Worm (Caenorhabditis elegans) whole organism, L1 larva: ENCODE results near the gene sre-26.
A peak's percentile ranks its signal among the peaks of the same experiment; 100 is the strongest.

Experiments
- C16A3.4 ChIP-seq: fragments of 150-350 bp; optimal IDR thresholded peaks from 2 replicates; lab custom pipeline; 2014; ENCODE audit warnings: missing biosample characterization, missing genetic modification characterization
- F16B12.6 ChIP-seq: fragments of 150-350 bp; optimal IDR thresholded peaks from 2 replicates; lab custom pipeline; 2014; ENCODE audit warnings: missing biosample characterization, missing genetic modification characterization
- aly-2 ChIP-seq: fragments of 150-350 bp; optimal IDR thresholded peaks from 2 replicates; lab custom pipeline; 2014; ENCODE audit warnings: missing biosample characterization, missing genetic modification characterization
- ama-1 ChIP-seq: fragments of 150-350 bp; optimal IDR thresholded peaks from 2 replicates; lab custom pipeline; 2014
- ceh-63 ChIP-seq: fragments of 200-800 bp; sonication (Bioruptor generic); optimal IDR thresholded peaks from 2 replicates; lab custom pipeline; 2018; ENCODE audit warnings: mild to moderate bottlenecking, missing genetic modification characterization, missing compliant biosample characterization
- dpl-1 ChIP-seq, 3 experiments: fragments of 150-350 bp in 2 of 3; sonication (generic microtip) in 1 of 3; optimal IDR thresholded peaks; 2 replicates each; lab custom pipeline; 2014 to 2017; ENCODE audit warnings: missing biosample characterization in 3 of 3, missing genetic modification characterization in 3 of 3, missing genetic modification reagents in 3 of 3
- efl-1 ChIP-seq, 4 experiments: fragments of 150-350 bp; optimal IDR thresholded peaks in 3 of 4; peaks in 1 of 4; 1 replicate in 1 of 4; 2 replicates in 3 of 4; lab custom pipeline; 2014; ENCODE audit warnings: missing biosample characterization in 2 of 4, missing genetic modification characterization in 2 of 4, missing genetic modification reagents in 2 of 4
- egl-27 ChIP-seq, 2 experiments: fragments of 150-350 bp in 1 of 2; sonication (generic microtip); optimal IDR thresholded peaks; 3 replicates each; lab custom pipeline; 2017 to 2018; ENCODE audit warnings: missing biosample characterization in 2 of 2, missing genetic modification characterization in 2 of 2, missing genetic modification reagents in 2 of 2
- elt-2 ChIP-seq: sonication (generic microtip); optimal IDR thresholded peaks from 2 replicates; lab custom pipeline; 2016; ENCODE audit warnings: missing genetic modification characterization, mild to moderate bottlenecking, inconsistent platforms, missing compliant biosample characterization, missing genetic modification reagents
- fkh-10 ChIP-seq: sonication (generic microtip); optimal IDR thresholded peaks from 2 replicates; lab custom pipeline; 2017; ENCODE audit warnings: missing biosample characterization, missing genetic modification reagents, missing genetic modification characterization
- fkh-8 ChIP-seq: sonication (generic microtip); optimal IDR thresholded peaks from 2 replicates; lab custom pipeline; 2016; ENCODE audit warnings: mild to moderate bottlenecking, missing genetic modification characterization, missing compliant biosample characterization
- hlh-4 ChIP-seq: sonication (generic microtip); optimal IDR thresholded peaks from 2 replicates; lab custom pipeline; 2016; ENCODE audit warnings: mild to moderate bottlenecking, missing genetic modification characterization, missing compliant biosample characterization
- hpl-2 ChIP-seq: fragments of 150-350 bp; optimal IDR thresholded peaks from 2 replicates; lab custom pipeline; 2014; ENCODE audit warnings: missing biosample characterization, missing genetic modification reagents, missing genetic modification characterization
- jun-1 ChIP-seq: fragments of 150-350 bp; optimal IDR thresholded peaks from 2 replicates; lab custom pipeline; 2014; ENCODE audit warnings: missing biosample characterization, missing genetic modification reagents, missing genetic modification characterization
- lin-39 ChIP-seq: fragments of 150-350 bp; optimal IDR thresholded peaks from 2 replicates; lab custom pipeline; 2014; ENCODE audit warnings: missing biosample characterization, missing genetic modification reagents, missing genetic modification characterization
- lsy-2 ChIP-seq, 2 experiments: fragments of 150-350 bp; optimal IDR thresholded peaks; 2 replicates each; lab custom pipeline; 2014; ENCODE audit warnings: missing biosample characterization in 2 of 2, missing genetic modification characterization in 2 of 2
- nhr-11 ChIP-seq: fragments of 150-350 bp; optimal IDR thresholded peaks from 2 replicates; lab custom pipeline; 2014; ENCODE audit warnings: missing biosample characterization, missing genetic modification characterization
- nhr-19 ChIP-seq: fragments of 200-800 bp; sonication (Bioruptor generic); conservative IDR thresholded peaks from 2 replicates; pipeline ENCODE4 v1.3.6; 2022; ENCODE audit warnings: missing genetic modification characterization, missing compliant biosample characterization
- nhr-237 ChIP-seq: fragments of 150-350 bp; optimal IDR thresholded peaks from 2 replicates; lab custom pipeline; 2014; ENCODE audit warnings: missing biosample characterization, missing genetic modification characterization
- nhr-28 ChIP-seq: fragments of 150-350 bp; optimal IDR thresholded peaks from 2 replicates; lab custom pipeline; 2014; ENCODE audit warnings: missing biosample characterization, missing genetic modification characterization
- nhr-71 ChIP-seq: sonication (generic microtip); optimal IDR thresholded peaks from 2 replicates; lab custom pipeline; 2016; ENCODE audit warnings: mild to moderate bottlenecking, missing genetic modification characterization, moderate library complexity, missing compliant biosample characterization
- nhr-77 ChIP-seq: fragments of 150-350 bp; optimal IDR thresholded peaks from 2 replicates; lab custom pipeline; 2014; ENCODE audit warnings: missing biosample characterization, missing genetic modification characterization
- nhr-84 ChIP-seq: sonication (generic microtip); optimal IDR thresholded peaks from 2 replicates; lab custom pipeline; 2017; ENCODE audit warnings: missing biosample characterization, missing genetic modification characterization
- nhr-85 ChIP-seq: sonication (generic microtip); peaks from one replicate; lab custom pipeline; 2016; ENCODE audit warnings: missing genetic modification characterization, inconsistent platforms, missing compliant biosample characterization
- pax-3 ChIP-seq: fragments of 200-800 bp; sonication (Bioruptor generic); optimal IDR thresholded peaks from 2 replicates; lab custom pipeline; 2018; ENCODE audit warnings: mild to moderate bottlenecking, missing genetic modification characterization, moderate library complexity, missing compliant biosample characterization
- rnt-1 ChIP-seq: sonication (generic microtip); optimal IDR thresholded peaks from 2 replicates; lab custom pipeline; 2016; ENCODE audit warnings: mild to moderate bottlenecking, missing genetic modification characterization, moderate library complexity, missing compliant biosample characterization
- snpc-4 ChIP-seq: fragments of 150-350 bp; optimal IDR thresholded peaks from 2 replicates; lab custom pipeline; 2014; ENCODE audit warnings: missing biosample characterization, missing genetic modification characterization
- sox-4 ChIP-seq: sonication (generic microtip); optimal IDR thresholded peaks from 2 replicates; lab custom pipeline; 2016; ENCODE audit warnings: missing genetic modification characterization, missing compliant biosample characterization
- swsn-7 ChIP-seq: sonication (generic microtip); optimal IDR thresholded peaks from 2 replicates; lab custom pipeline; 2016; ENCODE audit warnings: missing genetic modification characterization, missing compliant biosample characterization
- vab-15 ChIP-seq: sonication (generic microtip); optimal IDR thresholded peaks from 2 replicates; lab custom pipeline; 2017; ENCODE audit warnings: missing genotype, mild to moderate bottlenecking, missing genetic modification characterization, missing compliant biosample characterization
- zip-4 ChIP-seq: fragments of 200-800 bp; sonication (Bioruptor generic); optimal IDR thresholded peaks from 2 replicates; lab custom pipeline; 2018; ENCODE audit warnings: mild to moderate bottlenecking, missing genetic modification characterization, moderate library complexity, missing compliant biosample characterization
- ztf-11 ChIP-seq, 2 experiments: sonication (generic microtip); optimal IDR thresholded peaks; 2 replicates each; lab custom pipeline; 2016 to 2017; ENCODE audit warnings: missing genetic modification characterization in 2 of 2, missing biosample characterization in 1 of 2, missing compliant biosample characterization in 1 of 2
- ztf-4 ChIP-seq: fragments of 150-350 bp; optimal IDR thresholded peaks from 2 replicates; lab custom pipeline; 2014; ENCODE audit warnings: missing biosample characterization, missing genetic modification characterization

The sre-26 gene

ce11 chrII:12406394-12406793 lies 14.0 kb downstream of the sre-26 start, which contains the start of gene sre-30:
Gene sre-30 (minus strand): TSS chrII:12406494.
- TF ChIP-seq dpl-1 (GFP tag; optimal IDR thresholded peaks at IDR 0.05; lab: Kevin White, UChicago) (no peak), efl-1 (optimal IDR thresholded peaks at IDR 0.05; lab: Kevin White, UChicago) (no peak), efl-1 (GFP tag; optimal IDR thresholded peaks at IDR 0.05 in 1 of 2; lab: Kevin White, UChicago) (peak in 1 of 2 experiments; percentile 55)

- TF ChIP-seq nhr-11 (tag; lab: Kevin White, UChicago) (no peak), egl-27 (tag; optimal IDR thresholded peaks at IDR 0.05; lab: Kevin White, UChicago) (no peak), hpl-2 (GFP tag; lab: Kevin White, UChicago) (no peak), jun-1 (tag; lab: Kevin White, UChicago) (no peak), lsy-2 (tag; optimal IDR thresholded peaks at IDR 0.05; lab: Kevin White, UChicago) (no peak), F16B12.6 (no peak), ztf-4 (tag; lab: Kevin White, UChicago) (no peak), nhr-84 (tag; lab: Kevin White, UChicago) (no peak), swsn-7 (tag; lab: Kevin White, UChicago) (no peak), nhr-19 (GFP tag; lab: Robert Waterston, UW) (no peak), nhr-71 (no peak), nhr-85 (tag; lab: Kevin White, UChicago) (no peak), fkh-8 (tag; lab: Kevin White, UChicago) (no peak), nhr-237 (tag; lab: Kevin White, UChicago) (no peak), hlh-4 (tag; lab: Kevin White, UChicago) (no peak), vab-15 (no peak), lin-39 (no peak), aly-2 (tag; lab: Kevin White, UChicago) (no peak)
Measured at ce11 chrII:12401791-12402190, 18.6 kb downstream of the sre-26 start, which contains the start of gene sre-29. Gene sre-29 (minus strand): TSS chrII:12401891.

ce11 chrII:12397656-12398055 lies 22.7 kb downstream of the sre-26 start, which contains the start of gene F57G9.7:
Gene F57G9.7 (minus strand): TSS chrII:12397756.
- TF ChIP-seq ceh-63, result no peak
- no peak for TF ChIP-seq ama-1
- peak; percentile 16 for TF ChIP-seq pax-3 (tag; lab: Kevin White, UChicago)
- TF ChIP-seq, all 84 proteins: peak for 1

ce11 chrII:12394138-12394537 lies 26.2 kb downstream of the sre-26 start:
- TF ChIP-seq zip-4 (GFP tag; lab: Kevin White, UChicago) (no peak), nhr-28 (tag; lab: Kevin White, UChicago) (no peak)
- TF ChIP-seq, all 84 proteins: peak for 0

ce11 chrII:12393690-12394089 lies 26.7 kb downstream of the sre-26 start, which contains the start of gene Y57A10B.7:
Gene Y57A10B.7 (minus strand): TSS chrII:12393790.
- no peak for TF ChIP-seq fkh-10 (GFP tag; lab: Kevin White, UChicago)
- TF ChIP-seq sox-4, result no peak
- no peak for TF ChIP-seq lin-39
- TF ChIP-seq rnt-1 (tag; lab: Kevin White, UChicago), result no peak
- no peak for TF ChIP-seq nhr-19 (GFP tag; lab: Robert Waterston, UW)
- no peak for TF ChIP-seq snpc-4 (tag; lab: Kevin White, UChicago)
- TF ChIP-seq C16A3.4 (tag; lab: Kevin White, UChicago), result no peak
- TF ChIP-seq nhr-77 (tag; lab: Kevin White, UChicago), result no peak
- TF ChIP-seq nhr-237 (tag; lab: Kevin White, UChicago), result no peak
- no peak for TF ChIP-seq jun-1 (tag; lab: Kevin White, UChicago)
- no peak for TF ChIP-seq vab-15
- no peak for TF ChIP-seq ztf-4 (tag; lab: Kevin White, UChicago)
- TF ChIP-seq ztf-11 (tag; optimal IDR thresholded peaks at IDR 0.05; lab: Kevin White, UChicago), result no peak
- TF ChIP-seq elt-2 (tag; lab: Kevin White, UChicago), result no peak
